Worm (Caenorhabditis elegans) whole organism, L2 larva: ENCODE measurements around the gene rpt-3.
A peak's percentile ranks its signal among the peaks of the same experiment; 100 is the strongest.

Experiments
- C34F6.9 ChIP-seq: fragments of 150-350 bp; optimal IDR thresholded peaks from 2 replicates; lab custom pipeline; 2014; ENCODE audit warnings: missing biosample characterization, missing genetic modification characterization
- F13H6.1 ChIP-seq: sonication (generic microtip); optimal IDR thresholded peaks from 2 replicates; lab custom pipeline; 2016; ENCODE audit warnings: missing genetic modification characterization, missing compliant biosample characterization
- R02D3.7 ChIP-seq: fragments of 150-350 bp; optimal IDR thresholded peaks from 2 replicates; lab custom pipeline; 2014; ENCODE audit warnings: missing biosample characterization, missing genetic modification characterization
- Y55F3AM.14 ChIP-seq: fragments of 200-800 bp; sonication (Bioruptor generic); optimal IDR thresholded peaks from 2 replicates; lab custom pipeline; 2018; ENCODE audit warnings: mild to moderate bottlenecking, missing genetic modification characterization, missing compliant biosample characterization
- alr-1 ChIP-seq: fragments of 150-350 bp; optimal IDR thresholded peaks from 2 replicates; lab custom pipeline; 2014; ENCODE audit warnings: missing biosample characterization, missing genetic modification characterization
- aly-2 ChIP-seq: fragments of 150-350 bp; optimal IDR thresholded peaks from 2 replicates; lab custom pipeline; 2014; ENCODE audit warnings: missing biosample characterization, missing genetic modification characterization
- blmp-1 ChIP-seq: sonication (generic microtip); optimal IDR thresholded peaks from 2 replicates; lab custom pipeline; 2017; ENCODE audit warnings: missing genetic modification characterization, mild to moderate bottlenecking, missing compliant biosample characterization, antibody characterized with exemption, moderate library complexity; ENCODE audit not compliant: insufficient read depth
- ceh-16 ChIP-seq: fragments of 150-350 bp; optimal IDR thresholded peaks from 2 replicates; lab custom pipeline; 2014; ENCODE audit warnings: missing biosample characterization, missing genetic modification characterization
- ceh-82 ChIP-seq: fragments of 150-350 bp; optimal IDR thresholded peaks from 2 replicates; lab custom pipeline; 2014; ENCODE audit warnings: missing biosample characterization, missing genetic modification characterization
- crh-2 ChIP-seq: sonication (generic microtip); optimal IDR thresholded peaks from 2 replicates; lab custom pipeline; 2017; ENCODE audit warnings: missing biosample characterization, missing genetic modification characterization
- dmd-4 ChIP-seq: sonication (generic microtip); optimal IDR thresholded peaks from 2 replicates; lab custom pipeline; 2017; ENCODE audit warnings: missing biosample characterization, missing genetic modification characterization
- egl-27 ChIP-seq: sonication (generic microtip); optimal IDR thresholded peaks from 3 replicates; lab custom pipeline; 2017; ENCODE audit warnings: missing biosample characterization, missing genetic modification reagents, missing genetic modification characterization
- elt-3 ChIP-seq: sonication (generic microtip); optimal IDR thresholded peaks from 2 replicates; lab custom pipeline; 2017; ENCODE audit warnings: missing biosample characterization, missing genetic modification characterization
- fos-1 ChIP-seq: fragments of 150-350 bp; optimal IDR thresholded peaks from 2 replicates; lab custom pipeline; 2014; ENCODE audit warnings: missing biosample characterization, missing genetic modification characterization
- gmeb-1 ChIP-seq: fragments of 150-350 bp; optimal IDR thresholded peaks from 2 replicates; lab custom pipeline; 2014; ENCODE audit warnings: missing biosample characterization, missing genetic modification characterization
- lin-11 ChIP-seq: fragments of 150-350 bp; sonication (generic microtip); optimal IDR thresholded peaks from 2 replicates; lab custom pipeline; 2014; ENCODE audit warnings: missing biosample characterization, missing genetic modification characterization, inconsistent platforms, mixed read lengths
- lin-13 ChIP-seq: fragments of 150-350 bp; optimal IDR thresholded peaks from 2 replicates; lab custom pipeline; 2014; ENCODE audit warnings: missing biosample characterization, missing genetic modification reagents, missing genetic modification characterization
- lin-39 ChIP-seq: fragments of 150-350 bp; optimal IDR thresholded peaks from 2 replicates; lab custom pipeline; 2014; ENCODE audit warnings: missing biosample characterization, missing genetic modification reagents, missing genetic modification characterization
- lsy-2 ChIP-seq, 2 experiments: fragments of 150-350 bp in 1 of 2; sonication (generic microtip) in 1 of 2; optimal IDR thresholded peaks; 2 replicates each; lab custom pipeline; 2014 to 2017; ENCODE audit warnings: missing biosample characterization in 2 of 2, missing genetic modification characterization in 2 of 2
- mab-5 ChIP-seq: fragments of 150-350 bp; optimal IDR thresholded peaks from 2 replicates; lab custom pipeline; 2014; ENCODE audit warnings: missing biosample characterization, missing genetic modification characterization
- mbf-1 ChIP-seq: sonication (generic microtip); optimal IDR thresholded peaks from 2 replicates; lab custom pipeline; 2017; ENCODE audit warnings: missing biosample characterization, missing genetic modification characterization
- mdl-1 ChIP-seq, 2 experiments: fragments of 150-350 bp in 1 of 2; sonication (generic microtip) in 1 of 2; optimal IDR thresholded peaks; 2 replicates each; lab custom pipeline; 2017; ENCODE audit warnings: missing biosample characterization in 2 of 2, missing genetic modification characterization in 2 of 2
- nhr-10 ChIP-seq: sonication (generic microtip); optimal IDR thresholded peaks from 2 replicates; lab custom pipeline; 2017; ENCODE audit warnings: missing biosample characterization, missing genetic modification characterization
- nhr-11 ChIP-seq: fragments of 150-350 bp; optimal IDR thresholded peaks from 2 replicates; lab custom pipeline; 2014; ENCODE audit warnings: missing biosample characterization, missing genetic modification characterization
- nhr-12 ChIP-seq: fragments of 150-350 bp; optimal IDR thresholded peaks from 2 replicates; lab custom pipeline; 2014; ENCODE audit warnings: missing biosample characterization, missing genetic modification characterization
- nhr-129 ChIP-seq: fragments of 150-350 bp; optimal IDR thresholded peaks from 2 replicates; lab custom pipeline; 2014; ENCODE audit warnings: missing biosample characterization, missing genetic modification characterization
- nhr-21 ChIP-seq: fragments of 150-350 bp; optimal IDR thresholded peaks from 2 replicates; lab custom pipeline; 2014; ENCODE audit warnings: missing biosample characterization, missing genetic modification characterization
- nhr-237 ChIP-seq: fragments of 150-350 bp; optimal IDR thresholded peaks from 2 replicates; lab custom pipeline; 2014; ENCODE audit warnings: missing biosample characterization, missing genetic modification characterization
- nhr-25 ChIP-seq: fragments of 150-350 bp; sonication (generic microtip); optimal IDR thresholded peaks from 3 replicates; lab custom pipeline; 2014; ENCODE audit warnings: missing biosample characterization, missing genetic modification characterization
- nhr-77 ChIP-seq: fragments of 150-350 bp; optimal IDR thresholded peaks from 2 replicates; lab custom pipeline; 2014; ENCODE audit warnings: missing biosample characterization, missing genetic modification characterization
- sem-4 ChIP-seq: fragments of 150-350 bp; optimal IDR thresholded peaks from 2 replicates; lab custom pipeline; 2014; ENCODE audit warnings: missing biosample characterization, missing genetic modification reagents, missing genetic modification characterization
- sma-3 ChIP-seq: sonication (generic microtip); optimal IDR thresholded peaks from 2 replicates; lab custom pipeline; 2016; ENCODE audit warnings: missing genetic modification reagents, missing genetic modification characterization, missing compliant biosample characterization
- sma-9 ChIP-seq, 2 experiments: fragments of 150-350 bp in 1 of 2; sonication (generic microtip) in 1 of 2; optimal IDR thresholded peaks; 2 replicates each; lab custom pipeline; 2014 to 2016; ENCODE audit warnings: missing genetic modification characterization in 2 of 2, mild to moderate bottlenecking in 1 of 2, missing biosample characterization in 1 of 2, missing compliant biosample characterization in 1 of 2, missing genetic modification reagents in 1 of 2, moderate library complexity in 1 of 2
- snpc-4 ChIP-seq: fragments of 150-350 bp; optimal IDR thresholded peaks from 2 replicates; lab custom pipeline; 2014; ENCODE audit warnings: missing biosample characterization, missing genetic modification characterization
- unc-39 ChIP-seq: fragments of 150-350 bp; optimal IDR thresholded peaks from 2 replicates; lab custom pipeline; 2014; ENCODE audit warnings: missing biosample characterization, missing genetic modification characterization
- unc-55 ChIP-seq: fragments of 150-350 bp; sonication (generic microtip); optimal IDR thresholded peaks from 3 replicates; lab custom pipeline; 2014; ENCODE audit warnings: missing biosample characterization, missing genetic modification reagents, missing genetic modification characterization
- unc-62 ChIP-seq: fragments of 150-350 bp; optimal IDR thresholded peaks from 2 replicates; lab custom pipeline; 2014; ENCODE audit warnings: missing biosample characterization, missing genetic modification reagents, missing genetic modification characterization
- ztf-1 ChIP-seq: fragments of 200-800 bp; sonication (Bioruptor generic); conservative IDR thresholded peaks from 2 replicates; pipeline ENCODE4 v1.3.6; 2022; ENCODE audit warnings: missing genetic modification characterization, missing compliant biosample characterization

rpt-3 gene

DNA sequence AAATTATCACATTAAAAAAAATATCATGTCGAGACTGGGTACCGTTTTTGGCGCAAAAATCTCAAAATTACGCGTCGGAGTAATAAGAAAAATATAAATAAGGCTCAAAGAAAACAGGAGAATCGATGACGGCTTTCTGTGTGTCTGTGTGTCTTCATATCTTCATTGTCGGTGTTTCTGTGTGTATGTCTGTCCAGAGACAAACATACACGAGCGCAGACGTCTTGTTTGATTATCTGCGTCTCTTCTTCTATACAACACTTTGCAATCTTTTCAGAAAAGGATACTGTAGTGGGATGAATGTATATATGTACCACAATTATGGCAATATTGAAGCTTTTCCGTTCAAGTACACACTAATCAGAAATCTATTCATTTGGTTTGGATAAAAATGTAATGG lies 45.3 kb upstream of the rpt-3 start, which contains the start of gene C05D11.13 (continued):
- TF ChIP-seq nhr-10 (tag; lab: Kevin White, UChicago) (no peak), nhr-11 (tag; lab: Kevin White, UChicago) (no peak), ceh-16 (tag; lab: Kevin White, UChicago) (no peak), ztf-1 (GFP tag; lab: Robert Waterston, UW) (no peak), sma-9 (GFP tag; optimal IDR thresholded peaks at IDR 0.05; lab: Kevin White, UChicago) (peak; percentile 59), sma-9 (tag; optimal IDR thresholded peaks at IDR 0.05; lab: Kevin White, UChicago) (no peak), lin-39 (tag; lab: Kevin White, UChicago) (no peak), lin-11 (tag; lab: Kevin White, UChicago) (no peak), elt-3 (tag; lab: Kevin White, UChicago) (no peak), nhr-77 (tag; lab: Kevin White, UChicago) (no peak), Y55F3AM.14 (GFP tag; lab: Kevin White, UChicago) (no peak), nhr-12 (no peak), fos-1 (peak; percentile 32), C34F6.9 (peak; percentile 68), snpc-4 (no peak), dmd-4 (tag; lab: Kevin White, UChicago) (no peak), F13H6.1 (tag; lab: Kevin White, UChicago) (peak; percentile 56), alr-1 (tag; lab: Kevin White, UChicago) (no peak)

DNA sequence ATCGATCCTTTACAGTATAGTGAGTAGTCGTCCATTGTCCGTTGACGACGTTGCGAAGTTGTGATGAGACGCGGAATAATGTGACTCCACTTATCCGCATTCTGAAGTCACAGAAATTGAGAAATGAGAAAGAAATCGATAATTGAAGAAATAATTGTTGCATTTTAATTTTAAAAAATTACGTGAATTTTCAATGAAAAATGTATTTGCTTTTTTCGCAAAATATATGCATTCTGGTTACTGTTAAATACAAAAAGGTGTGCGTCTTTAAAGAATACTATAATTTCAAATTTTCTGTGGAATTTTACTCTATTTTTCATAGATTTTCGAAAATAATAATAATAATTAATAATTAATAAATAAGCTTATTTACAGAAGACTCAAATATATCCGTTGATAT lies 42.8 kb upstream of the rpt-3 start, which contains the start of gene let-721:
TSS of gene let-721 (minus strand) at position 101 of the 400 bp plus-strand sequence.
- TF ChIP-seq gmeb-1 (tag; lab: Kevin White, UChicago) (no peak), C34F6.9 (no peak), aly-2 (tag; lab: Kevin White, UChicago) (no peak), R02D3.7 (tag; lab: Kevin White, UChicago) (no peak)

DNA sequence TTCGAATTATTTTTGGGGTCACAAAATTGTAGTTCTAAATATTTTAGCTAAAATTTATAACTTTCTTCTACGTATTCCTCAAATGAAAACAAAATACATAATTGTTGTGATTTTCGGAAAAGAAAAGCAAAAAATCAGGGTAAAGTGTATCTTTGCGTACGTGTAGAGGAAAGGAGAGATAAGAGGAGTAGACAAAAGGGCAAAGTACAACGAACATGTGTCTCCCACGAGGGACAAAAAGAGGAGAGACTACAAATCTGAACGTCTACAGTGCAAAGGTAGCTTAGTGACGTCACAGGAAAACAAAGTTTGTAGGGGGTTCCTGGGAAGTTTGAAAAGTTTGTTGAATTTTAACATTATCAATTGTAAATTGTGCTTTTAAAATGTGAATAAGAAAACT lies 42.1 kb upstream of the rpt-3 start:
- TF ChIP-seq lsy-2 (tag; optimal IDR thresholded peaks at IDR 0.05; lab: Kevin White, UChicago) (peak in 1 of 2 experiments; percentile 67), crh-2 (peak; percentile 84), C34F6.9 (peak; percentile 43), mbf-1 (tag; lab: Kevin White, UChicago) (no peak), mdl-1 (tag; optimal IDR thresholded peaks at IDR 0.05; lab: Kevin White, UChicago) (peak; percentile 49 to 65), nhr-129 (tag; lab: Kevin White, UChicago) (peak; percentile 71), blmp-1 (tag; lab: Kevin White, UChicago) (peak; percentile 48), egl-27 (tag; lab: Kevin White, UChicago) (no peak), nhr-21 (peak; percentile 76), gmeb-1 (tag; lab: Kevin White, UChicago) (peak; percentile 41), ztf-1 (GFP tag; lab: Robert Waterston, UW) (no peak), F13H6.1 (tag; lab: Kevin White, UChicago) (peak; percentile 55), mab-5 (no peak), fos-1 (peak; percentile 71), sem-4 (tag; lab: Kevin White, UChicago) (no peak), dmd-4 (tag; lab: Kevin White, UChicago) (no peak), sma-3 (GFP tag; lab: Kevin White, UChicago) (peak; percentile 75), nhr-25 (tag; lab: Kevin White, UChicago) (peak; percentile 73), unc-55 (GFP tag; lab: Kevin White, UChicago) (no peak), lin-13 (GFP tag; lab: Kevin White, UChicago) (peak; percentile 22), unc-39 (tag; lab: Kevin White, UChicago) (no peak), nhr-10 (tag; lab: Kevin White, UChicago) (no peak), unc-62 (GFP tag; lab: Kevin White, UChicago) (peak; percentile 3), sma-9 (GFP tag; optimal IDR thresholded peaks at IDR 0.05; lab: Kevin White, UChicago) (peak; percentile 76), sma-9 (tag; optimal IDR thresholded peaks at IDR 0.05; lab: Kevin White, UChicago) (no peak)

DNA sequence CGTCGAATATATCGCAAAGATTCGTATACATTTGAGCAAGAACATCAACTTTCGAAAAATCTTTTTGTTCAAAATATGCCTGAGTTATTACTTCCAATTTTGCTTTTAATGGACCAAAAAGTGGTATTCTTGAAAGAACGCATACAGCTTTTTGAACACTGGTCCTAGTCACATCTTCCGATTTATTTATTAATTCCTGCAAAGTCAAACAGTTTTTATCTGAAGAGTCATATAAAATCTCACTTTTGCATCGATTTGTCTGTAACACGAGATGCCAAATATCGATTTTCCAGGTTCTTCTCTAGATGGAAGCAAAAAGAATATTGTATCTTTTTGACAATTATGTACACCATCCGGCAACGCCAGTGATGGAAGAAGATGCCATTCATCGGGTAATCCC lies 39.7 kb upstream of the rpt-3 start:
- TF ChIP-seq Y55F3AM.14 (GFP tag; lab: Kevin White, UChicago): no peak
- no peak for TF ChIP-seq ztf-1 (GFP tag; lab: Robert Waterston, UW)
- TF ChIP-seq nhr-11 (tag; lab: Kevin White, UChicago): no peak
- TF ChIP-seq snpc-4: no peak
- no peak for TF ChIP-seq ceh-16 (tag; lab: Kevin White, UChicago)
- TF ChIP-seq R02D3.7 (tag; lab: Kevin White, UChicago): no peak
- TF ChIP-seq lin-13 (GFP tag; lab: Kevin White, UChicago): no peak
- TF ChIP-seq nhr-10 (tag; lab: Kevin White, UChicago): no peak
- no peak for TF ChIP-seq nhr-237
- no peak for TF ChIP-seq fos-1
- no peak for TF ChIP-seq ceh-82
